Fruit fly (Drosophila melanogaster) whole organism, adult: Measurements from ENCODE around the gene Faf2.

Experiments used
- CG11617 ChIP-seq: fragments of 200-800 bp; sonication (Bioruptor generic); optimal IDR thresholded peaks from 2 replicates; lab custom pipeline; 2017; ENCODE audit warnings: mild to moderate bottlenecking, missing biosample characterization, missing genetic modification reagents, missing genetic modification characterization
- CG12768 ChIP-seq: fragments of 200-800 bp; sonication (Bioruptor generic); optimal IDR thresholded peaks from 2 replicates; lab custom pipeline; 2017; ENCODE audit warnings: missing biosample characterization, missing genetic modification characterization, mild to moderate bottlenecking, moderate library complexity, missing genetic modification reagents
- CG14711 ChIP-seq: fragments of 200-800 bp; sonication (Bioruptor generic); optimal IDR thresholded peaks from 2 replicates; lab custom pipeline; 2018; ENCODE audit warnings: missing biosample characterization, mild to moderate bottlenecking, missing genetic modification characterization, moderate library complexity
- CG1620 ChIP-seq: fragments of 200-800 bp; sonication (Bioruptor generic); optimal IDR thresholded peaks from 2 replicates; lab custom pipeline; 2016; ENCODE audit warnings: missing biosample characterization, missing genetic modification characterization
- CG33017 ChIP-seq: fragments of 200-800 bp; sonication (Bioruptor generic); optimal IDR thresholded peaks from 2 replicates; lab custom pipeline; 2018; ENCODE audit warnings: missing biosample characterization, mild to moderate bottlenecking, missing genetic modification characterization, moderate library complexity
- CG5204 ChIP-seq: fragments of 200-800 bp; sonication (Bioruptor generic); optimal IDR thresholded peaks from 2 replicates; lab custom pipeline; 2016; ENCODE audit warnings: missing biosample characterization, missing genetic modification characterization
- CG7045 ChIP-seq: fragments of 200-800 bp; sonication (Bioruptor generic); optimal IDR thresholded peaks from 2 replicates; lab custom pipeline; 2017; ENCODE audit warnings: missing biosample characterization, mild to moderate bottlenecking, missing genetic modification characterization
- CG7101 ChIP-seq: fragments of 200-800 bp; sonication (Bioruptor generic); optimal IDR thresholded peaks from 2 replicates; lab custom pipeline; 2018; ENCODE audit warnings: missing biosample characterization, mild to moderate bottlenecking, missing genetic modification characterization, moderate library complexity
- Clk ChIP-seq: fragments of 200-800 bp; sonication (Bioruptor generic); optimal IDR thresholded peaks from 2 replicates; lab custom pipeline; 2017; ENCODE audit warnings: missing biosample characterization, missing genetic modification characterization
- Crg-1 ChIP-seq: fragments of 200-800 bp; sonication (Bioruptor generic); optimal IDR thresholded peaks from 2 replicates; lab custom pipeline; 2016; ENCODE audit warnings: missing biosample characterization, missing genetic modification characterization
- Hr96 ChIP-seq: fragments of 200-800 bp; sonication (Bioruptor generic); optimal IDR thresholded peaks from 2 replicates; lab custom pipeline; 2016; ENCODE audit warnings: missing biosample characterization, missing genetic modification characterization
- Mnt ChIP-seq: fragments of 200-800 bp; sonication (Bioruptor generic); optimal IDR thresholded peaks from 2 replicates; lab custom pipeline; 2016; ENCODE audit warnings: missing biosample characterization, mild to moderate bottlenecking, missing genetic modification characterization
- bab1 ChIP-seq: fragments of 200-800 bp; sonication (Bioruptor generic); optimal IDR thresholded peaks from 3 replicates; lab custom pipeline; 2019; ENCODE audit warnings: missing biosample characterization, mild to moderate bottlenecking, missing genetic modification characterization, moderate library complexity
- cic ChIP-seq: fragments of 200-800 bp; sonication (Bioruptor generic); optimal IDR thresholded peaks from 2 replicates; lab custom pipeline; 2017; ENCODE audit warnings: missing biosample characterization, mild to moderate bottlenecking, missing genetic modification characterization, moderate library complexity
- cnc ChIP-seq, 2 experiments: fragments of >200 bp; optimal IDR thresholded peaks; 2 replicates each; lab custom pipeline; 2017
- kay ChIP-seq: fragments of 200-800 bp; sonication (Bioruptor generic); peaks from one replicate; lab custom pipeline; 2016; ENCODE audit warnings: missing biosample characterization, missing genetic modification characterization, borderline replicate concordance
- ovo ChIP-seq: fragments of 200-800 bp; sonication (Bioruptor generic); optimal IDR thresholded peaks from 2 replicates; lab custom pipeline; 2016; ENCODE audit warnings: missing biosample characterization, missing genetic modification characterization
- pad ChIP-seq: fragments of 200-800 bp; sonication (Bioruptor generic); optimal IDR thresholded peaks from 3 replicates; lab custom pipeline; 2017; ENCODE audit warnings: missing biosample characterization, missing genetic modification characterization, mild to moderate bottlenecking, moderate library complexity, missing genetic modification reagents
- tj ChIP-seq: fragments of 200-800 bp; sonication (Bioruptor generic); optimal IDR thresholded peaks from 3 replicates; lab custom pipeline; 2017; ENCODE audit warnings: missing biosample characterization, mild to moderate bottlenecking, missing genetic modification characterization, moderate library complexity
- toe ChIP-seq: fragments of 200-800 bp; sonication (Bioruptor generic); optimal IDR thresholded peaks from 2 replicates; lab custom pipeline; 2016; ENCODE audit warnings: missing biosample characterization, missing genetic modification characterization

Gene Faf2

dm6 chr2L:18687827-18688226, 20.7 kb downstream of the Faf2 start:
- TF ChIP-seq cnc (optimal IDR thresholded peaks at IDR 0.05; lab: Kevin White, UChicago), result no peak
- no peak for TF ChIP-seq CG5204 (GFP tag; lab: Kevin White, UChicago)
- no peak for TF ChIP-seq Clk (GFP tag; lab: Kevin White, UChicago)

dm6 chr2L:18681903-18682302, 26.6 kb downstream of the Faf2 start, which contains the start of gene tos:
Gene tos (minus strand): TSS chr2L:18682075.
- TF ChIP-seq toe (no peak), cnc (optimal IDR thresholded peaks at IDR 0.05; lab: Kevin White, UChicago) (no peak), CG5204 (GFP tag; lab: Kevin White, UChicago) (no peak), CG7101 (peak; percentile 33), kay (peak; percentile 24), pad (GFP tag; lab: Kevin White, UChicago) (no peak), CG12768 (GFP tag; lab: Kevin White, UChicago) (no peak), tj (GFP tag; lab: Kevin White, UChicago) (no peak), bab1 (GFP tag; lab: Kevin White, UChicago) (peak; percentile 9), CG1620 (GFP tag; lab: Kevin White, UChicago) (peak; percentile 7), CG11617 (GFP tag; lab: Kevin White, UChicago) (no peak), Mnt (GFP tag; lab: Kevin White, UChicago) (no peak), Hr96 (no peak), CG33017 (tag; lab: Kevin White, UChicago) (no peak), cic (GFP tag; lab: Kevin White, UChicago) (no peak), Clk (GFP tag; lab: Kevin White, UChicago) (no peak), CG14711 (no peak), Crg-1 (GFP tag; lab: Kevin White, UChicago) (peak; percentile 12), ovo (no peak), CG7045 (GFP tag; lab: Kevin White, UChicago) (no peak)

- TF ChIP-seq CG12768 (GFP tag; lab: Kevin White, UChicago) (peak; percentile 11), pad (GFP tag; lab: Kevin White, UChicago) (no peak), CG7101 (peak; percentile 17), bab1 (GFP tag; lab: Kevin White, UChicago) (no peak), cnc (optimal IDR thresholded peaks at IDR 0.05; lab: Kevin White, UChicago) (no peak), CG33017 (tag; lab: Kevin White, UChicago) (no peak), Mnt (GFP tag; lab: Kevin White, UChicago) (peak; percentile 10), CG14711 (no peak), CG11617 (GFP tag; lab: Kevin White, UChicago) (no peak), CG7045 (GFP tag; lab: Kevin White, UChicago) (peak; percentile 54), tj (GFP tag; lab: Kevin White, UChicago) (no peak), Hr96 (no peak), toe (no peak), kay (peak; percentile 4), cic (GFP tag; lab: Kevin White, UChicago) (no peak), CG5204 (GFP tag; lab: Kevin White, UChicago) (no peak), Clk (GFP tag; lab: Kevin White, UChicago) (no peak)
Observed at dm6 chr2L:18677910-18678639, 30.4 kb downstream of the Faf2 start.

- no peak for TF ChIP-seq Hr96
- TF ChIP-seq CG11617 (GFP tag; lab: Kevin White, UChicago), result peak; percentile 80
- TF ChIP-seq cnc (optimal IDR thresholded peaks at IDR 0.05; lab: Kevin White, UChicago), result no peak
- peak; percentile 80 for TF ChIP-seq Crg-1 (GFP tag; lab: Kevin White, UChicago)
- peak; percentile 42 for TF ChIP-seq CG14711
- TF ChIP-seq ovo, result peak; percentile 3
- peak; percentile 58 for TF ChIP-seq CG7045 (GFP tag; lab: Kevin White, UChicago)
- TF ChIP-seq bab1 (GFP tag; lab: Kevin White, UChicago), result peak; percentile 51
- TF ChIP-seq tj (GFP tag; lab: Kevin White, UChicago), result peak; percentile 42
- TF ChIP-seq CG12768 (GFP tag; lab: Kevin White, UChicago), result peak; percentile 85
- peak; percentile 45 for TF ChIP-seq Clk (GFP tag; lab: Kevin White, UChicago)
- TF ChIP-seq Mnt (GFP tag; lab: Kevin White, UChicago), result peak; percentile 73
- no peak for TF ChIP-seq CG5204 (GFP tag; lab: Kevin White, UChicago)
- peak; percentile 53 for TF ChIP-seq CG1620 (GFP tag; lab: Kevin White, UChicago)
- TF ChIP-seq cic (GFP tag; lab: Kevin White, UChicago), result peak; percentile 95
- peak; percentile 82 for TF ChIP-seq CG7101
- TF ChIP-seq CG33017 (tag; lab: Kevin White, UChicago), result peak; percentile 72
- peak; percentile 64 for TF ChIP-seq toe
- TF ChIP-seq pad (GFP tag; lab: Kevin White, UChicago), result peak; percentile 70
- TF ChIP-seq kay, result no peak
Observed at dm6 chr2L:18676948-18677820, 31.3 kb downstream of the Faf2 start, which contains the start of the genes Mst36Fa and CG31751. Gene Mst36Fa (minus strand): TSS chr2L:18676998. Gene CG31751 (plus strand): TSS chr2L:18677221.

DNA sequence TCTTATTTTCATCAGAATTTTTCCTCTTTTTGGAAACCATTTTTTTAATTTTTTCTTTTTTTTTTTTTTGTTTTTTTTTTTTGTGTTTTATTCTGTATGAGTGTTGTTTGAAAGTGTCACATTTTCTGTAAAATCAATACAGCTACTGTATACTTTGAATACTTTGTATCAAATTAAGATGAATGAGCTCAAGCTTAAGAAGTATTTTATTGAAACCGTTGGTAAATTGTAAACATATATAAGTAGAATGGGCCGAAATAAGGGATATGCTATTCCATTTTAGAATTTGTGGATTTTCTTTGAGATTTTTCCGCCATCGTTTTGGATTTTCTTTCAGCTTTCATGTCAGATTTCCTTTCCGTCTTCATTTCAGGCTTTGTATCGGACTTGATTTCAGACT, 33.5 kb downstream of the Faf2 start, which contains the start of gene Mst36Fb:
Mst36Fb (minus strand) TSS at position 101 of the 400 bp plus-strand sequence.
- TF ChIP-seq CG33017 (tag; lab: Kevin White, UChicago) (no peak), cnc (optimal IDR thresholded peaks at IDR 0.05; lab: Kevin White, UChicago) (no peak), toe (no peak)
